Worm (Caenorhabditis elegans) whole organism, mixed stage, embryonic: ENCODE measurements around the gene C56C10.9.

Experiments
- M03D4.4 ChIP-seq: sonication (generic microtip); optimal IDR thresholded peaks from 2 replicates; lab custom pipeline; 2017; ENCODE audit warnings: mild to moderate bottlenecking, missing genetic modification characterization, missing compliant biosample characterization
- bed-3 ChIP-seq: fragments of 200-800 bp; sonication (Bioruptor generic); optimal IDR thresholded peaks from 3 replicates; lab custom pipeline; 2018; ENCODE audit warnings: mild to moderate bottlenecking, missing genetic modification characterization, moderate library complexity, missing compliant biosample characterization
- blmp-1 ChIP-seq: fragments of 150-350 bp; optimal IDR thresholded peaks from 2 replicates; lab custom pipeline; 2014; ENCODE audit warnings: missing biosample characterization, missing genetic modification characterization
- ceh-39 ChIP-seq: fragments of 150-350 bp; optimal IDR thresholded peaks from 2 replicates; lab custom pipeline; 2014; ENCODE audit warnings: missing biosample characterization, missing genetic modification characterization
- ceh-43 ChIP-seq: fragments of 200-800 bp; sonication (Bioruptor generic); optimal IDR thresholded peaks from 2 replicates; lab custom pipeline; 2018; ENCODE audit warnings: mild to moderate bottlenecking, missing genetic modification characterization, moderate library complexity, missing compliant biosample characterization
- ceh-83 ChIP-seq: fragments of 200-800 bp; sonication (Bioruptor generic); optimal IDR thresholded peaks from 2 replicates; lab custom pipeline; 2018; ENCODE audit warnings: mild to moderate bottlenecking, missing genetic modification characterization, missing compliant biosample characterization
- ces-1 ChIP-seq: fragments of 150-350 bp; optimal IDR thresholded peaks from 2 replicates; lab custom pipeline; 2014; ENCODE audit warnings: missing biosample characterization, missing genetic modification reagents, missing genetic modification characterization
- drap-1 ChIP-seq: fragments of 200-800 bp; sonication (Bioruptor generic); optimal IDR thresholded peaks from 3 replicates; lab custom pipeline; 2018; ENCODE audit warnings: mild to moderate bottlenecking, missing genetic modification characterization, missing compliant biosample characterization
- elt-1 ChIP-seq: sonication (generic microtip); optimal IDR thresholded peaks from 2 replicates; lab custom pipeline; 2017; ENCODE audit warnings: missing genetic modification characterization, mild to moderate bottlenecking, missing compliant biosample characterization, antibody characterized with exemption, moderate library complexity, borderline replicate concordance; ENCODE audit not compliant: insufficient read depth
- elt-3 ChIP-seq: fragments of 150-350 bp; optimal IDR thresholded peaks from 2 replicates; lab custom pipeline; 2014; ENCODE audit warnings: missing biosample characterization, missing genetic modification characterization
- flh-1 ChIP-seq: fragments of 200-800 bp; sonication (Bioruptor generic); optimal IDR thresholded peaks from 2 replicates; lab custom pipeline; 2018; ENCODE audit warnings: mild to moderate bottlenecking, missing genetic modification characterization, moderate library complexity, missing compliant biosample characterization
- ham-2 ChIP-seq: fragments of 200-800 bp; sonication (Bioruptor generic); optimal IDR thresholded peaks from 2 replicates; lab custom pipeline; 2018; ENCODE audit warnings: mild to moderate bottlenecking, missing genetic modification characterization, missing compliant biosample characterization
- hlh-1 ChIP-seq: fragments of 150-350 bp; optimal IDR thresholded peaks from 2 replicates; lab custom pipeline; 2014; ENCODE audit warnings: missing biosample characterization, missing genetic modification reagents, missing genetic modification characterization
- lsy-2 ChIP-seq: fragments of 150-350 bp; optimal IDR thresholded peaks from 2 replicates; lab custom pipeline; 2014; ENCODE audit warnings: missing biosample characterization, missing genetic modification characterization
- mep-1 ChIP-seq: fragments of 150-350 bp; optimal IDR thresholded peaks from 2 replicates; lab custom pipeline; 2017; ENCODE audit warnings: missing biosample characterization, missing genetic modification reagents, missing genetic modification characterization, inconsistent platforms
- mls-2 ChIP-seq: sonication (generic microtip); optimal IDR thresholded peaks from 2 replicates; lab custom pipeline; 2016; ENCODE audit warnings: mild to moderate bottlenecking, missing genetic modification characterization, moderate library complexity, missing compliant biosample characterization
- nhr-12 ChIP-seq: fragments of 150-350 bp; optimal IDR thresholded peaks from 2 replicates; lab custom pipeline; 2014; ENCODE audit warnings: missing biosample characterization, missing genetic modification characterization
- nhr-2 ChIP-seq: fragments of 150-350 bp; optimal IDR thresholded peaks from 2 replicates; lab custom pipeline; 2014; ENCODE audit warnings: missing biosample characterization, missing genetic modification characterization
- nhr-237 ChIP-seq: fragments of 150-350 bp; optimal IDR thresholded peaks from 2 replicates; lab custom pipeline; 2014; ENCODE audit warnings: missing biosample characterization, missing genetic modification characterization
- nhr-28 ChIP-seq: fragments of 150-350 bp; optimal IDR thresholded peaks from 2 replicates; lab custom pipeline; 2014; ENCODE audit warnings: missing biosample characterization, missing genetic modification characterization
- nhr-76 ChIP-seq: sonication (generic microtip); optimal IDR thresholded peaks from 2 replicates; lab custom pipeline; 2017; ENCODE audit warnings: missing biosample characterization, missing genetic modification characterization
- sem-2 ChIP-seq: fragments of 200-800 bp; sonication (Bioruptor generic); optimal IDR thresholded peaks from 2 replicates; lab custom pipeline; 2018; ENCODE audit warnings: mild to moderate bottlenecking, missing genetic modification characterization, missing compliant biosample characterization
- snpc-4 ChIP-seq: fragments of 150-350 bp; optimal IDR thresholded peaks from 2 replicates; lab custom pipeline; 2014; ENCODE audit warnings: missing biosample characterization, missing genetic modification characterization
- tbx-8 ChIP-seq: fragments of 200-800 bp; sonication (Bioruptor generic); optimal IDR thresholded peaks from 2 replicates; lab custom pipeline; 2018; ENCODE audit warnings: mild to moderate bottlenecking, missing genetic modification characterization, moderate library complexity, missing compliant biosample characterization
- unc-120 ChIP-seq: sonication (generic microtip); optimal IDR thresholded peaks from 2 replicates; lab custom pipeline; 2017; ENCODE audit warnings: missing genetic modification characterization, missing compliant biosample characterization; ENCODE audit not compliant: poor library complexity, severe bottlenecking
- unc-62 ChIP-seq: fragments of 150-350 bp; optimal IDR thresholded peaks from 2 replicates; lab custom pipeline; 2014; ENCODE audit warnings: missing biosample characterization, missing genetic modification reagents, missing genetic modification characterization
- zip-8 ChIP-seq: fragments of 150-350 bp; optimal IDR thresholded peaks from 2 replicates; lab custom pipeline; 2014; ENCODE audit warnings: missing biosample characterization, missing genetic modification characterization
- ztf-11 ChIP-seq: fragments of 150-350 bp; optimal IDR thresholded peaks from 2 replicates; lab custom pipeline; 2014; ENCODE audit warnings: missing biosample characterization, missing genetic modification characterization

C56C10.9 gene

ce11 chrII:6588605-6589292, 3.4 kb downstream of the C56C10.9 start, which contains the start of gene icd-1 (continued):
- TF ChIP-seq mls-2: peak; percentile 63
- peak; percentile 84 for TF ChIP-seq lsy-2 (tag; lab: Kevin White, UChicago)
- TF ChIP-seq ces-1 (GFP tag; lab: Kevin White, UChicago): peak; percentile 94
- peak; percentile 67 for TF ChIP-seq ztf-11 (tag; lab: Kevin White, UChicago)
- TF ChIP-seq zip-8 (tag; lab: Kevin White, UChicago): no peak
- no peak for TF ChIP-seq nhr-76 (tag; lab: Kevin White, UChicago)

ce11 chrII:6587264-6587870, 4.8 kb downstream of the C56C10.9 start, which contains the start of gene C56C10.7:
TSS of gene C56C10.7 (minus strand) at chrII:6587575.
- no peak for TF ChIP-seq elt-1
- no peak for TF ChIP-seq blmp-1 (tag; lab: Kevin White, UChicago)
- no peak for TF ChIP-seq ztf-11 (tag; lab: Kevin White, UChicago)
- TF ChIP-seq nhr-237 (tag; lab: Kevin White, UChicago): no peak
- TF ChIP-seq snpc-4 (tag; lab: Kevin White, UChicago): no peak
- no peak for TF ChIP-seq drap-1 (GFP tag; lab: Kevin White, UChicago)
- no peak for TF ChIP-seq flh-1 (GFP tag; lab: Kevin White, UChicago)
- no peak for TF ChIP-seq ceh-83 (GFP tag; lab: Kevin White, UChicago)
- no peak for TF ChIP-seq elt-3 (tag; lab: Kevin White, UChicago)

- TF ChIP-seq ceh-39 (tag; lab: Kevin White, UChicago) (no peak), flh-1 (GFP tag; lab: Kevin White, UChicago) (no peak), mep-1 (tag; lab: Kevin White, UChicago) (no peak), unc-62 (GFP tag; lab: Kevin White, UChicago) (no peak), ham-2 (GFP tag; lab: Kevin White, UChicago) (no peak), lsy-2 (tag; lab: Kevin White, UChicago) (no peak)
Observed at ce11 chrII:6582758-6583157, 9.4 kb downstream of the C56C10.9 start, which contains the start of gene C56C10.4. TSS of gene C56C10.4 (plus strand) at chrII:6583058.

- TF ChIP-seq elt-3 (tag; lab: Kevin White, UChicago): no peak
- no peak for TF ChIP-seq lsy-2 (tag; lab: Kevin White, UChicago)
- no peak for TF ChIP-seq mep-1 (tag; lab: Kevin White, UChicago)
- TF ChIP-seq ceh-39 (tag; lab: Kevin White, UChicago): no peak
- TF ChIP-seq ceh-83 (GFP tag; lab: Kevin White, UChicago): no peak
- no peak for TF ChIP-seq zip-8 (tag; lab: Kevin White, UChicago)
- no peak for TF ChIP-seq nhr-76 (tag; lab: Kevin White, UChicago)
- no peak for TF ChIP-seq nhr-2
- TF ChIP-seq nhr-237 (tag; lab: Kevin White, UChicago): no peak
- TF ChIP-seq ztf-11 (tag; lab: Kevin White, UChicago): no peak
- no peak for TF ChIP-seq blmp-1 (tag; lab: Kevin White, UChicago)
- TF ChIP-seq flh-1 (GFP tag; lab: Kevin White, UChicago): no peak
- TF ChIP-seq nhr-12 (tag; lab: Kevin White, UChicago): no peak
Observed at ce11 chrII:6581236-6581635, 10.9 kb downstream of the C56C10.9 start, which contains the start of gene C56C10.6. TSS of gene C56C10.6 (minus strand) at chrII:6581336.

ce11 chrII:6578378-6578777, 13.8 kb downstream of the C56C10.9 start, which contains the start of gene sra-31:
TSS of gene sra-31 (minus strand) at chrII:6578478.
- TF ChIP-seq nhr-28 (tag; lab: Kevin White, UChicago) (no peak), nhr-237 (tag; lab: Kevin White, UChicago) (no peak), ham-2 (GFP tag; lab: Kevin White, UChicago) (no peak), lsy-2 (tag; lab: Kevin White, UChicago) (no peak), unc-62 (GFP tag; lab: Kevin White, UChicago) (no peak), elt-1 (no peak), unc-120 (tag; lab: Kevin White, UChicago) (no peak), drap-1 (GFP tag; lab: Kevin White, UChicago) (no peak), sem-2 (GFP tag; lab: Kevin White, UChicago) (no peak)

- no peak for TF ChIP-seq hlh-1 (tag; lab: Kevin White, UChicago)
- no peak for TF ChIP-seq bed-3
- no peak for TF ChIP-seq M03D4.4 (tag; lab: Kevin White, UChicago)
- TF ChIP-seq nhr-2: no peak
- TF ChIP-seq ceh-43 (GFP tag; lab: Kevin White, UChicago): no peak
- no peak for TF ChIP-seq elt-3 (tag; lab: Kevin White, UChicago)
- TF ChIP-seq tbx-8 (GFP tag; lab: Kevin White, UChicago): no peak
- TF ChIP-seq, all 35 proteins: peak for 0
Observed at ce11 chrII:6575647-6576046, 16.5 kb downstream of the C56C10.9 start, which contains the start of gene sra-29. TSS of gene sra-29 (minus strand) at chrII:6575747.
